Worm (Caenorhabditis elegans): ENCODE measurements around the gene ZK742.3.

The ZK742.3 gene

DNA sequence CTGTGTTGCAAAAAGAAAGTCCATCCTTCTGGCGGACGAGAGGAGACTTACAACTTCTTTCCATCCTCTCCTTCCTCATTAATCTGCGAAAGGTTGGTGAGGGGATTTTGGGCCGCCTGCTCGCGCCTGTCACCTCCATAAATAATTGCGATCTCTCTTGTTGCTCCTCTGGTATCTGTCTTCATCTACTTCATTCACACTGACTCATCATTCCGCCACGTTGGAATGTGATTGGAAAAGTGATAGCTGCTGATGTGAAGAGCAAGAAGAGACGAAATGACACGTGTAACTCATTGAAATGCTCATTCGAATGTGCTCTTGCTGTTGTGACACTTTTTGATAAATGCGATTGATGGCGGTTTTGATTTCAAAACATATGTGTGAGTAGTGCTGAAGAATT, 12.9 kb upstream of the ZK742.3 start (continued):
- TF ChIP-seq sox-4 (tag; optimal IDR thresholded peaks at IDR 0.05) (no peak), nhr-19 (GFP tag; conservative IDR thresholded peaks at IDR 0.05) (peak; percentile 47), lin-15B (tag; optimal IDR thresholded peaks at IDR 0.05) (no peak), unc-62 (GFP tag; optimal IDR thresholded peaks at IDR 0.05) (no peak), tbx-2 (tag; optimal IDR thresholded peaks at IDR 0.05) (peak; percentile 33), mab-9 (GFP tag; IDR thresholded peaks at IDR 0.05) (no peak), ets-5 (GFP tag; IDR thresholded peaks at IDR 0.05) (no peak), unc-86 (tag; optimal IDR thresholded peaks at IDR 0.05) (no peak), ceh-82 (tag; optimal IDR thresholded peaks at IDR 0.05) (no peak), ceh-90 (tag; optimal IDR thresholded peaks at IDR 0.05) (no peak), egl-13 (tag; optimal IDR thresholded peaks at IDR 0.05) (no peak), nhr-47 (tag; optimal IDR thresholded peaks at IDR 0.05) (no peak), unc-98 (GFP tag; IDR thresholded peaks at IDR 0.05) (0 out of 2 replicates have a peak, but pooled peaks have one; percentile 27), fos-1 (tag; optimal IDR thresholded peaks at IDR 0.05) (peak; percentile 39), skn-1 (tag; optimal IDR thresholded peaks at IDR 0.05) (no peak), mep-1 (tag; optimal IDR thresholded peaks at IDR 0.05) (no peak), hlh-4 (tag; optimal IDR thresholded peaks at IDR 0.05) (no peak), efl-3 (GFP tag; optimal IDR thresholded peaks at IDR 0.05) (no peak), isw-1 (GFP tag; IDR thresholded peaks at IDR 0.05) (no peak), jun-1 (tag; optimal IDR thresholded peaks at IDR 0.05) (no peak), dpl-1 (GFP tag; optimal IDR thresholded peaks at IDR 0.05) (no peak), elt-3 (tag; optimal IDR thresholded peaks at IDR 0.05) (no peak), dsc-1 (tag; optimal IDR thresholded peaks at IDR 0.05) (peak; percentile 49), pag-3 (tag; optimal IDR thresholded peaks at IDR 0.05; ENCODE audit: borderline replicate concordance, insufficient read depth) (no peak), C04F5.9 (tag; optimal IDR thresholded peaks at IDR 0.05) (no peak), hpl-2 (GFP tag; optimal IDR thresholded peaks at IDR 0.05) (no peak), tlp-1 (tag; optimal IDR thresholded peaks at IDR 0.05) (no peak), nhr-11 (tag; optimal IDR thresholded peaks at IDR 0.05) (no peak), vab-15 (tag; optimal IDR thresholded peaks at IDR 0.05) (no peak), rnt-1 (tag; optimal IDR thresholded peaks at IDR 0.05) (peak; percentile 80), ztf-11 (tag; optimal IDR thresholded peaks at IDR 0.05) (no peak), ztf-4 (tag; optimal IDR thresholded peaks at IDR 0.05) (peak; percentile 56), ceh-63 (GFP tag; optimal IDR thresholded peaks at IDR 0.05) (no peak), nhr-77 (tag; optimal IDR thresholded peaks at IDR 0.05) (no peak), snu-23 (GFP tag; optimal IDR thresholded peaks at IDR 0.05) (peak; percentile 53), ama-1 (optimal IDR thresholded peaks at IDR 0.05) (no peak), nhr-76 (tag; optimal IDR thresholded peaks at IDR 0.05) (no peak), nhr-28 (tag; optimal IDR thresholded peaks at IDR 0.05) (no peak), egl-27 (tag; optimal IDR thresholded peaks at IDR 0.05) (no peak), ceh-8 (GFP tag; optimal IDR thresholded peaks at IDR 0.05) (no peak), alr-1 (tag; optimal IDR thresholded peaks at IDR 0.05; ENCODE audit: borderline replicate concordance) (no peak), pqm-1 (tag; optimal IDR thresholded peaks at IDR 0.05) (no peak), pax-3 (tag; optimal IDR thresholded peaks at IDR 0.05) (no peak), lin-13 (GFP tag; optimal IDR thresholded peaks at IDR 0.05) (no peak), mdl-1 (tag; optimal IDR thresholded peaks at IDR 0.05) (peak in 1 of 2 experiments; percentile 15), swsn-7 (tag; optimal IDR thresholded peaks at IDR 0.05) (peak; percentile 37), sptf-1 (tag; optimal IDR thresholded peaks at IDR 0.05) (no peak), nhr-85 (tag) (no peak), zag-1 (tag; optimal IDR thresholded peaks at IDR 0.05) (no peak), C16A3.4 (tag; optimal IDR thresholded peaks at IDR 0.05) (no peak), aly-2 (tag; optimal IDR thresholded peaks at IDR 0.05) (no peak), blmp-1 (tag; optimal IDR thresholded peaks at IDR 0.05) (no peak), ces-1 (GFP tag; optimal IDR thresholded peaks at IDR 0.05) (no peak), lin-14 (GFP tag; optimal IDR thresholded peaks at IDR 0.05) (peak; percentile 90), ceh-88 (GFP tag; IDR thresholded peaks at IDR 0.05) (no peak)

Data from whole organism, L1 larva.